Worm (Caenorhabditis elegans) whole organism, midembryonic: ENCODE results near the gene amph-1.
"Not testable (repeated sequence)": the region's sequence is repeated elsewhere in the genome, so short reads cannot be mapped to it uniquely, and the experiment has no call there.

ENCODE experiments used
- T22C8.4 ChIP-seq: fragments of 200-800 bp; sonication (Bioruptor generic); IDR thresholded peaks from 2 replicates; pipeline ENCODE4 v1.3.6; 2022; ENCODE audit warnings: missing genetic modification characterization, missing compliant biosample characterization
- cog-1 ChIP-seq: sonication (generic microtip); optimal IDR thresholded peaks from 2 replicates; lab custom pipeline; 2016; ENCODE audit warnings: missing genetic modification characterization, missing compliant biosample characterization
- flt-1 ChIP-seq: fragments of 200-800 bp; sonication (Bioruptor generic); IDR thresholded peaks from 2 replicates; pipeline ENCODE4 v1.3.6; 2022; ENCODE audit warnings: missing genetic modification characterization, missing compliant biosample characterization
- klf-2 ChIP-seq: fragments of 200-800 bp; sonication (Bioruptor generic); conservative IDR thresholded peaks from 2 replicates; pipeline ENCODE4 v1.3.6; 2022; ENCODE audit warnings: missing genetic modification reagents, missing genetic modification characterization, missing compliant biosample characterization
- med-1 ChIP-seq: sonication (generic microtip); optimal IDR thresholded peaks from 2 replicates; lab custom pipeline; 2017; ENCODE audit warnings: missing genetic modification characterization, mild to moderate bottlenecking, missing compliant biosample characterization, antibody characterized with exemption, missing genetic modification reagents; ENCODE audit not compliant: insufficient read depth
- ref-1 ChIP-seq: fragments of 200-800 bp; sonication (Bioruptor generic); conservative IDR thresholded peaks from 2 replicates; pipeline ENCODE4 v1.3.6; 2022; ENCODE audit warnings: missing genetic modification reagents, missing genetic modification characterization, missing compliant biosample characterization
- tab-1 ChIP-seq: fragments of 200-800 bp; sonication (Bioruptor generic); IDR thresholded peaks from 2 replicates; pipeline ENCODE4 v1.3.6; 2022; ENCODE audit warnings: missing genetic modification characterization, missing compliant biosample characterization
- ztf-23 ChIP-seq: fragments of 200-800 bp; sonication (Bioruptor generic); IDR thresholded peaks from 2 replicates; pipeline ENCODE4 v1.3.6; 2022; ENCODE audit warnings: missing genetic modification reagents, missing genetic modification characterization, missing compliant biosample characterization
- ztf-29 ChIP-seq: fragments of 200-800 bp; sonication (Bioruptor generic); IDR thresholded peaks from 2 replicates; pipeline ENCODE4 v1.3.6; 2022; ENCODE audit warnings: missing genetic modification reagents, missing genetic modification characterization, missing compliant biosample characterization

The amph-1 gene

DNA sequence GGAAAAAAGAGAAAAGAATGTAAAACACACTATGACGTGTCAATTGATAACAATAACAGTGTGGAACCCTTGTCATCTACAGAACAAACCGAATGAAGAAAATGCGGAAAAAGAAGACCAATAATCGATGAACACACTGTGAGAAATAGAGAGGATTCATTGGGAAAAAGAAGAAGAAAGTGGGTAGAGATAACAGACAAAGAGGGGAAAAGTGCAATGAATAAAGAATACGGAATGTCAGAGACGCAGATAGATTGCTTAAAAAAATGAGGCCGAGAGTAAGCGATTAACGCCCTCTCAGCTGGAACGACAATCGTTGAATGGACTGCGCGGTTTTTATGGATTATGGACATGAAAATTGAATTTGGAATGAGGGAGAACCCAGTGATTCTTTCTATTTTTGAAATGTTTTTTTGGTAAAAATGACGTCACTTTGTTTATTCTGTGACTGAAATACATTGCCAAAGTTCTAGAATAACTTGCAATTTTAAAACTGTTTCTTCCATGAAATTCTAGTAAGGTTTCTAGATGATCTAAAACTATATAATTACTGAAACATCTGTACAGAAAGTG lies at the start of gene amph-1:
amph-1 (minus strand) TSS at position 85 of the 573 bp plus-strand sequence.
- TF ChIP-seq ztf-23 (GFP tag; lab: Robert Waterston, UW) (no peak), ref-1 (GFP tag; lab: Robert Waterston, UW) (no peak), tab-1 (no peak), klf-2 (GFP tag; lab: Robert Waterston, UW) (no peak), flt-1 (GFP tag; lab: Robert Waterston, UW) (no peak), med-1 (GFP tag; lab: Kevin White, UChicago) (no peak), T22C8.4 (GFP tag; lab: Robert Waterston, UW) (no peak), ztf-29 (GFP tag; lab: Robert Waterston, UW) (no peak), cog-1 (tag; lab: Kevin White, UChicago) (no peak)

DNA sequence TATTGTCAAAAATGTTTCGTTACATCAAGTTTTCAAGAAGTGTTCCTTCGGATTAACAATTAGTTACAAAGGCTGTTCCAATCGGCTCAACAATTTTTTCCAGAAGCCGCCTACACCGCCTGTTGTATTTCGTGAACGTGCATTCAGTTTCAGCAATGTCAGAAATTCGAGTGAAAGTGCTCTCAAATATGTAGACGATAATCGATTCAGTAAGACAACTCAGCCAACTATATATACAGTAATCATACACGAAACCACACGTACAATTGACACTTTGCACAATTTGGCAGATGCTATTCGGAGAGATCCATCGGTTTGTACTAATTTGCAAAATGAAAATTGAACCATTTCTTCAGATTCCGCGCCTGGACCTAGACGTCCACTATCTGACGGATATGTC lies 48.8 kb upstream of the amph-1 start:
- TF ChIP-seq ztf-29 (GFP tag; lab: Robert Waterston, UW) (no peak), flt-1 (GFP tag; lab: Robert Waterston, UW) (no peak), tab-1 (no peak), ztf-23 (GFP tag; lab: Robert Waterston, UW) (no peak), cog-1 (tag; lab: Kevin White, UChicago) (no peak), klf-2 (GFP tag; lab: Robert Waterston, UW) (no peak), med-1 (GFP tag; lab: Kevin White, UChicago) (no peak), ref-1 (GFP tag; lab: Robert Waterston, UW) (no peak), T22C8.4 (GFP tag; lab: Robert Waterston, UW) (no peak)

DNA sequence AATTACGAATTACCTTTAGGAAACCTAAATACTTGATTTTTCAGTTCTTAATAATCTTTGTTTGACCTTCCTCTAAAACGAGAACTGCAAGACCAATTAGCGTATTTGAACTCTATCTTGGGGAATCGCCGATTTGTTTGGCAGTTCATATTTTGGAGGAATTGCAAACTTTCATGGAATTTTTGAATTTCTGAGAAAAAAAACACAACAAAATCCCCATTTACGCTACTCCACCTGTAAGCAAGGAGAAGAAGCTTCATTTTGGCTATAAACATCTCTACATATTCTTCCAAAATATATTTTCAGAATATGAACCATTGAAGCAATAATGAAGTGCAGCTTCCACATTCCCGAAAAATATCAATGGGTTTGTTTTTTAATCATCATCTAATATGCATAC lies 45.2 kb upstream of the amph-1 start, which contains the start of gene twk-9:
twk-9 (plus strand) TSS at position 301 of the 400 bp plus-strand sequence.
- no peak for TF ChIP-seq ztf-23 (GFP tag; lab: Robert Waterston, UW)
- TF ChIP-seq med-1 (GFP tag; lab: Kevin White, UChicago), result no peak
- no peak for TF ChIP-seq tab-1
- no peak for TF ChIP-seq cog-1 (tag; lab: Kevin White, UChicago)
- no peak for TF ChIP-seq flt-1 (GFP tag; lab: Robert Waterston, UW)
- TF ChIP-seq T22C8.4 (GFP tag; lab: Robert Waterston, UW), result no peak
- TF ChIP-seq klf-2 (GFP tag; lab: Robert Waterston, UW), result no peak
- no peak for TF ChIP-seq ztf-29 (GFP tag; lab: Robert Waterston, UW)

DNA sequence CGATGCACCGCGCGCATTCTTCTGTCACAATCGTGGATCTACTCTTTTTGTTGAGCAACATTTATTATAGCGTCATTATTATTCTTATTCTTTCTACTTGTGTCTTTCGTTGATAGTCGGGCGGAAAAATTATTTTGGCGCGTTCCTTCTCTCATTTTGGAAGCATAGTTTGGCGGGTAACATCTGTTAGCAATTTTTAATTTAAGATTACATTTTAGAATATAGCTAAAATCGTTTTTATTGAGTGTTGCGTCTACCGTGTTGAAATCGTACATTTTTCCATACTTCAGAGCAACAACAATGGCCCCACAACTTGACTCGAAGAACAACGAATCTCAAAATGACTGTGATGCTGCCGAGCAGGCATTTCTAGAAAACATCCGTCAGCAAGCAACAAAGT lies 43.0 kb upstream of the amph-1 start, which contains the start of gene sdz-36:
sdz-36 (plus strand) TSS at position 301 of the 400 bp plus-strand sequence.
- TF ChIP-seq ztf-23 (GFP tag; lab: Robert Waterston, UW), result no peak
- TF ChIP-seq ztf-29 (GFP tag; lab: Robert Waterston, UW), result no peak
- no peak for TF ChIP-seq tab-1
- TF ChIP-seq med-1 (GFP tag; lab: Kevin White, UChicago), result no peak
- TF ChIP-seq flt-1 (GFP tag; lab: Robert Waterston, UW), result no peak
- no peak for TF ChIP-seq klf-2 (GFP tag; lab: Robert Waterston, UW)
- TF ChIP-seq cog-1 (tag; lab: Kevin White, UChicago), result no peak
- no peak for TF ChIP-seq T22C8.4 (GFP tag; lab: Robert Waterston, UW)
- no peak for TF ChIP-seq ref-1 (GFP tag; lab: Robert Waterston, UW)

DNA sequence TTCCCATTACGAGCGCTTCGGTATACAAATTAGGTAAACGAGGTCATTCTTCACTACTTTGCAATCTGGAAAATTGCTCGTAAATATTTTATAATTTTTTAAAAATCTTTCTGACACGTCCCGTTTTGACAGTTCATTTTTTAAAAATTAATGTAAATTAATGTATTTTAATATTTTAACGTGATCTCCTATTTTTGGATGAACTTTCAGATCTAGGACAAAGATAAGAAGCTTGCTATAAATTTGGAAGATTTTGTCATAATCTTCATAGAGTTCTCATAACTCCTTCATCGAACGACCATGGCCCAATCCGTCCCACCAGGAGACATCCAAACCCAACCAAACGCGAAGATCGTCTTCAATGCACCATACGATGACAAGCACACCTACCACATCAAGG lies 41.0 kb upstream of the amph-1 start, which contains the start of gene msp-76:
msp-76 (plus strand) TSS at position 301 of the 400 bp plus-strand sequence.
- not testable (repeated sequence) for TF ChIP-seq T22C8.4 (GFP tag; lab: Robert Waterston, UW); cog-1 (tag; lab: Kevin White, UChicago); ztf-23 (GFP tag; lab: Robert Waterston, UW)

DNA sequence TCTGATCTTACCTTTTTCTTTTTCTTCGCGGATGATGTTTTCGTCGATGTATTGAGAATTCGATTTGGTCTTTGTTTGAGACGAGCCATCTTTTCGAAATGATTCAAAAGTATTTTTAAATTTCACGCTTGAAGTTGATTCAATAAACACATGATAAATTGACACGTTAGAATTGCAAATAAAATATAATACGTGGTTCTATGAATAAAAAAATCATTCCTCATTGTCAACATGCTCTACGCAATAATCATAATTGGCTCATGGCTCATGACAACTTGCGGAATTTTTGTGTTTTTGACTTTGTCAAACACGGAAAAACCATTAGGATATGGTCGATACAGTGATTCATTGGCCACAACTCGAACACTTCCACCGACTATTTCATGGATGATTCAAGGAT lies 35.8 kb upstream of the amph-1 start, which contains the start of the genes htas-1 and ZK1251.3:
htas-1 (minus strand) TSS at position 101 of the 400 bp plus-strand sequence.
ZK1251.3 (plus strand) TSS at position 226 of the 400 bp plus-strand sequence.
- no peak for TF ChIP-seq tab-1
- no peak for TF ChIP-seq ref-1 (GFP tag; lab: Robert Waterston, UW)
- TF ChIP-seq klf-2 (GFP tag; lab: Robert Waterston, UW), result no peak
- TF ChIP-seq ztf-29 (GFP tag; lab: Robert Waterston, UW), result no peak
- TF ChIP-seq ztf-23 (GFP tag; lab: Robert Waterston, UW), result no peak
- no peak for TF ChIP-seq flt-1 (GFP tag; lab: Robert Waterston, UW)
- no peak for TF ChIP-seq T22C8.4 (GFP tag; lab: Robert Waterston, UW)
- TF ChIP-seq cog-1 (tag; lab: Kevin White, UChicago), result no peak
- TF ChIP-seq med-1 (GFP tag; lab: Kevin White, UChicago), result no peak

DNA sequence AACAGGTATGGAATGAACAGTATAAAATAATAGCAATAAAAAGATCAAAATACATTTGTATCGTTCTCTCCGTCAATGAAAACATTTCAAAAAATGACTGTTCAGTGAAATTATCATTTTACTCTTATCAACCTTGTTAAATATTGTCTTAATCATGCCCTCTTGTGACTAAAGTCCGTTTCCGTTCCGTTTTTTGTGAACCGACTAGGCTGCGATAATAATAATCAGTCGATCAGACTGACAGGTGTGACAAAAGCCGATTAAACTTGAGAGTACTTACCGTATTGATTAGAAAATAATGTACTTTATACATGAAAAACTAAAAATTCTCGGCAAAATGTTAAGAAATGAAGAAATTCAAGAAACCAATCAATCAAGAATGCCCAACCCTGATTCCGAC lies 34.8 kb upstream of the amph-1 start, which contains the start of gene ins-7:
ins-7 (minus strand) TSS at position 332 of the 400 bp plus-strand sequence.
- TF ChIP-seq cog-1 (tag; lab: Kevin White, UChicago) (no peak), ztf-29 (GFP tag; lab: Robert Waterston, UW) (no peak), ref-1 (GFP tag; lab: Robert Waterston, UW) (no peak), ztf-23 (GFP tag; lab: Robert Waterston, UW) (no peak)

DNA sequence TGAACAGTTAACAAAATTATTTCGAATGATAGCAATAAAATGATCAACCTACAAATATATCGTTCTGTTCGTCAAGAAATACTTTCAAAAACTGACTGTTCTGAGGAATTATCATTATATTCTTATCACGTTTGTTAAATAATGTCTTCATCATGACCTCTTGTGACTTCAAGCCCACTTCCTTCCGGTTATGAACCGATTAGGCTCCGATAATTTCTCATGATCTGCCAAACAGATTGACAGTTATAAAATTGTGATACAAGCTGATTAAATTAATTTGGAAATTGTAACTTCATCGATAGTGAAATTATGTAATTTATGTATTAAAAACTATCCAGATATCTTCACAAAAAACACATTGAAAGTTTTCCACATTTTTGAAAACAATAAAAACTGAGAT lies 33.2 kb upstream of the amph-1 start, which contains the start of gene ins-8:
ins-8 (minus strand) TSS at position 101 of the 400 bp plus-strand sequence.
- TF ChIP-seq med-1 (GFP tag; lab: Kevin White, UChicago), result no peak
- TF ChIP-seq flt-1 (GFP tag; lab: Robert Waterston, UW), result no peak

DNA sequence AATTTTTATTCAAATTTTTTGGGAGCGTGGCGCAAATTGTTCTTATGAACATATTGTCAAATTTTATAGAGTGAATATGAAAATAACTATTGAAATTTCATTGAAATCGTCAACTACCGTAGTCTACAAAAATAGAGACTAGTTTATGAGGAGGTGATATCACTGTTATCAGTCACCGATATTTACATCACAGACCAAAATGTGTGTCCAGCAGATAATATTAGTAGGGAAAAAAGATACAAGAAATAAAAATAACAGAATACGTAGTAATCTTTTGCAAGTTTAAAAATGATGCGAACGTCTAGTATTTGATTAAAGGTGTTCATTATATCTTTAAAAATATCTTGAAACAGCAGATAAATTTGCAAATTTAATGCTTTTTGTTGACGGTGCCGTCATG lies 31.6 kb upstream of the amph-1 start:
- TF ChIP-seq flt-1 (GFP tag; lab: Robert Waterston, UW) (no peak), med-1 (GFP tag; lab: Kevin White, UChicago) (no peak), T22C8.4 (GFP tag; lab: Robert Waterston, UW) (no peak), ztf-23 (GFP tag; lab: Robert Waterston, UW) (no peak)
